Fruit fly (Drosophila melanogaster) whole organism, prepupa: ENCODE measurements around the gene mRpL20.

ENCODE experiments used
- Blimp-1 ChIP-seq: fragments of 200-800 bp; sonication (Bioruptor generic); optimal IDR thresholded peaks from 3 replicates; lab custom pipeline; 2017; ENCODE audit warnings: missing biosample characterization, missing genetic modification characterization, mild to moderate bottlenecking, moderate library complexity, missing genetic modification reagents
- CG10631 ChIP-seq: fragments of 200-800 bp; sonication (Bioruptor generic); optimal IDR thresholded peaks from 2 replicates; lab custom pipeline; 2016; ENCODE audit warnings: missing biosample characterization, missing genetic modification characterization
- CG10669 ChIP-seq: fragments of 200-800 bp; sonication (Bioruptor generic); optimal IDR thresholded peaks from 3 replicates; lab custom pipeline; 2018; ENCODE audit warnings: missing biosample characterization, mild to moderate bottlenecking, missing genetic modification characterization, moderate library complexity
- CG11294 ChIP-seq: fragments of 200-800 bp; sonication (Bioruptor generic); IDR thresholded peaks from 2 replicates; pipeline ENCODE4 v1.3.6; 2022; ENCODE audit warnings: missing biosample characterization, missing genetic modification characterization
- CG11762 ChIP-seq: fragments of 200-800 bp; sonication (Bioruptor generic); optimal IDR thresholded peaks from 3 replicates; lab custom pipeline; 2016; ENCODE audit warnings: missing biosample characterization, missing genetic modification characterization; ENCODE audit not compliant: insufficient read depth
- CG15336 ChIP-seq: fragments of 200-800 bp; sonication (Bioruptor generic); IDR thresholded peaks from 2 replicates; pipeline ENCODE4 v1.3.6; 2022; ENCODE audit warnings: missing biosample characterization, missing genetic modification characterization
- CG16779 ChIP-seq: fragments of 200-800 bp; sonication (Bioruptor generic); optimal IDR thresholded peaks from 3 replicates; lab custom pipeline; 2017; ENCODE audit warnings: missing biosample characterization, mild to moderate bottlenecking, missing genetic modification characterization
- CG31627 ChIP-seq: fragments of 200-800 bp; sonication (Bioruptor generic); optimal IDR thresholded peaks from 3 replicates; lab custom pipeline; 2016; ENCODE audit warnings: missing biosample characterization, missing genetic modification characterization
- CG34406 ChIP-seq: fragments of 200-800 bp; sonication (Bioruptor generic); optimal IDR thresholded peaks from 3 replicates; lab custom pipeline; 2016; ENCODE audit warnings: missing biosample characterization, missing genetic modification characterization
- CG3919 ChIP-seq: fragments of 200-800 bp; sonication (Bioruptor generic); optimal IDR thresholded peaks from 3 replicates; lab custom pipeline; 2016; ENCODE audit warnings: missing biosample characterization, missing genetic modification characterization
- CG4318 ChIP-seq: fragments of 200-800 bp; sonication (Bioruptor generic); optimal IDR thresholded peaks from 3 replicates; lab custom pipeline; 2017; ENCODE audit warnings: missing biosample characterization, mild to moderate bottlenecking, missing genetic modification characterization
- CG6163 ChIP-seq: fragments of 200-800 bp; sonication (Bioruptor generic); IDR thresholded peaks from 3 replicates; pipeline ENCODE4 v1.3.6; 2022; ENCODE audit warnings: missing biosample characterization, missing genetic modification characterization
- CG6792 ChIP-seq: fragments of 200-800 bp; sonication (Bioruptor generic); optimal IDR thresholded peaks from 3 replicates; lab custom pipeline; 2016; ENCODE audit warnings: missing biosample characterization, missing genetic modification characterization
- CG6808 ChIP-seq: fragments of 200-800 bp; sonication (Bioruptor generic); optimal IDR thresholded peaks from 3 replicates; lab custom pipeline; 2017; ENCODE audit warnings: missing biosample characterization, missing genetic modification characterization, mild to moderate bottlenecking, moderate library complexity, missing genetic modification reagents
- CG7368 ChIP-seq: fragments of 200-800 bp; sonication (Bioruptor generic); optimal IDR thresholded peaks from 3 replicates; lab custom pipeline; 2016; ENCODE audit warnings: missing biosample characterization, missing genetic modification characterization
- CG9139 ChIP-seq: fragments of 200-800 bp; sonication (Bioruptor generic); optimal IDR thresholded peaks from 3 replicates; lab custom pipeline; 2017; ENCODE audit warnings: missing biosample characterization, mild to moderate bottlenecking, missing genetic modification characterization
- Eip75B ChIP-seq: fragments of 200-800 bp; sonication (Bioruptor generic); optimal IDR thresholded peaks from 3 replicates; lab custom pipeline; 2016; ENCODE audit warnings: missing biosample characterization, missing genetic modification characterization
- Eip78C ChIP-seq: fragments of 200-800 bp; sonication (Bioruptor generic); peaks from one replicate; lab custom pipeline; 2016; ENCODE audit warnings: missing biosample characterization, missing genetic modification characterization
- Eip93F ChIP-seq: fragments of 200-800 bp; sonication (Bioruptor generic); optimal IDR thresholded peaks from 2 replicates; lab custom pipeline; 2016; ENCODE audit warnings: missing biosample characterization, mild to moderate bottlenecking, missing genetic modification characterization
- Ets21C ChIP-seq: fragments of 200-800 bp; sonication (Bioruptor generic); optimal IDR thresholded peaks from 3 replicates; lab custom pipeline; 2016; ENCODE audit warnings: missing biosample characterization, missing genetic modification characterization
- Ets96B ChIP-seq: fragments of 200-800 bp; optimal IDR thresholded peaks from 2 replicates; lab custom pipeline; 2019; ENCODE audit warnings: missing biosample characterization, mild to moderate bottlenecking, missing genetic modification characterization, moderate library complexity
- Gug ChIP-seq: fragments of 200-800 bp; sonication (Bioruptor generic); IDR thresholded peaks from 2 replicates; pipeline ENCODE4 v1.3.6; 2022; ENCODE audit warnings: missing biosample characterization, missing genetic modification characterization
- Hr38 ChIP-seq: sonication (Bioruptor generic); optimal IDR thresholded peaks from 2 replicates; lab custom pipeline; 2016; ENCODE audit warnings: missing biosample characterization, missing genetic modification characterization
- Hr4 ChIP-seq: fragments of 200-800 bp; sonication (Bioruptor generic); optimal IDR thresholded peaks from 3 replicates; lab custom pipeline; 2016; ENCODE audit warnings: missing biosample characterization, missing genetic modification characterization
- Lpt ChIP-seq: fragments of 200-800 bp; sonication (Bioruptor generic); optimal IDR thresholded peaks from 3 replicates; lab custom pipeline; 2016; ENCODE audit warnings: missing biosample characterization, missing genetic modification characterization
- OdsH ChIP-seq: fragments of 200-800 bp; sonication (Bioruptor generic); optimal IDR thresholded peaks from 3 replicates; lab custom pipeline; 2016; ENCODE audit warnings: missing biosample characterization, missing genetic modification characterization
- Smox ChIP-seq: fragments of 200-800 bp; sonication (Bioruptor generic); optimal IDR thresholded peaks from 3 replicates; lab custom pipeline; 2016; ENCODE audit warnings: missing biosample characterization, missing genetic modification characterization
- Sox102F ChIP-seq: fragments of 200-800 bp; sonication (Bioruptor generic); optimal IDR thresholded peaks from 2 replicates; lab custom pipeline; 2016; ENCODE audit warnings: missing biosample characterization, mild to moderate bottlenecking, missing genetic modification characterization
- Sox14 ChIP-seq: fragments of 200-800 bp; sonication (Bioruptor generic); optimal IDR thresholded peaks from 3 replicates; lab custom pipeline; 2016; ENCODE audit warnings: missing biosample characterization, missing genetic modification characterization
- Sox15 ChIP-seq: fragments of 200-800 bp; sonication (Bioruptor generic); optimal IDR thresholded peaks from 3 replicates; lab custom pipeline; 2016; ENCODE audit warnings: missing biosample characterization, missing genetic modification characterization
- achi ChIP-seq: fragments of 200-800 bp; sonication (Bioruptor generic); optimal IDR thresholded peaks from 3 replicates; lab custom pipeline; 2016; ENCODE audit warnings: missing biosample characterization, missing genetic modification characterization
- acj6 ChIP-seq: fragments of 200-800 bp; sonication (Bioruptor generic); optimal IDR thresholded peaks from 3 replicates; lab custom pipeline; 2016; ENCODE audit warnings: missing biosample characterization, missing genetic modification characterization
- cyc ChIP-seq: fragments of 200-800 bp; sonication (Bioruptor generic); optimal IDR thresholded peaks from 3 replicates; lab custom pipeline; 2016; ENCODE audit warnings: missing biosample characterization, missing genetic modification characterization
- dac ChIP-seq: fragments of 200-800 bp; sonication (Bioruptor generic); optimal IDR thresholded peaks from 2 replicates; lab custom pipeline; 2017; ENCODE audit warnings: missing biosample characterization, mild to moderate bottlenecking, missing genetic modification characterization
- dsx ChIP-seq: fragments of 200-800 bp; optimal IDR thresholded peaks from 3 replicates; lab custom pipeline; 2019; ENCODE audit warnings: missing biosample characterization, mild to moderate bottlenecking, missing genetic modification characterization, moderate library complexity; ENCODE audit not compliant: poor library complexity, severe bottlenecking
- eg ChIP-seq: fragments of 200-800 bp; sonication (Bioruptor generic); IDR thresholded peaks from 3 replicates; pipeline ENCODE4 v1.3.6; 2022; ENCODE audit warnings: missing biosample characterization, missing genetic modification characterization
- fd59A ChIP-seq: fragments of 200-800 bp; sonication (Bioruptor generic); optimal IDR thresholded peaks from 2 replicates; lab custom pipeline; 2017; ENCODE audit warnings: missing biosample characterization, mild to moderate bottlenecking, missing genetic modification characterization, missing genetic modification reagents
- fd85E ChIP-seq: fragments of 200-800 bp; sonication (Bioruptor generic); optimal IDR thresholded peaks from 3 replicates; lab custom pipeline; 2016; ENCODE audit warnings: missing biosample characterization, missing genetic modification characterization
- lz ChIP-seq: fragments of 200-800 bp; sonication (Bioruptor generic); optimal IDR thresholded peaks from 3 replicates; lab custom pipeline; 2016; ENCODE audit warnings: missing biosample characterization, missing genetic modification characterization
- pdm3 ChIP-seq: fragments of 200-800 bp; sonication (Bioruptor generic); optimal IDR thresholded peaks from 3 replicates; lab custom pipeline; 2016; ENCODE audit warnings: missing biosample characterization, missing genetic modification characterization
- salr ChIP-seq, 2 experiments: fragments of 200-800 bp; sonication (Bioruptor generic); optimal IDR thresholded peaks; 3 replicates each; lab custom pipeline; 2016 to 2018; ENCODE audit warnings: missing biosample characterization in 2 of 2, missing genetic modification characterization in 2 of 2, mild to moderate bottlenecking in 1 of 2
- spab ChIP-seq: fragments of 200-800 bp; sonication (Bioruptor generic); optimal IDR thresholded peaks from 2 replicates; lab custom pipeline; 2017; ENCODE audit warnings: missing biosample characterization, mild to moderate bottlenecking, missing genetic modification characterization, missing genetic modification reagents
- ss ChIP-seq, 2 experiments: fragments of 200-800 bp; sonication (Bioruptor generic); optimal IDR thresholded peaks; 2 replicates in 1 of 2; 3 replicates in 1 of 2; lab custom pipeline; 2017 to 2018; ENCODE audit warnings: mild to moderate bottlenecking in 2 of 2, missing biosample characterization in 2 of 2, missing genetic modification characterization in 2 of 2, moderate library complexity in 1 of 2
- svp ChIP-seq: fragments of 200-800 bp; sonication (Bioruptor generic); peaks from one replicate; lab custom pipeline; 2016; ENCODE audit warnings: missing biosample characterization, missing genetic modification characterization
- topi ChIP-seq: fragments of 200-800 bp; sonication (Bioruptor generic); optimal IDR thresholded peaks from 3 replicates; lab custom pipeline; 2016; ENCODE audit warnings: missing biosample characterization, missing genetic modification characterization
- vri ChIP-seq: fragments of 200-800 bp; sonication (Bioruptor generic); optimal IDR thresholded peaks from 3 replicates; lab custom pipeline; 2016; ENCODE audit warnings: missing biosample characterization, mild to moderate bottlenecking, missing genetic modification characterization

mRpL20 gene

dm6 chr3L:13049671-13050070, 32.0 kb upstream of the mRpL20 start (continued):
- TF ChIP-seq ss (GFP tag; optimal IDR thresholded peaks at IDR 0.05; lab: Kevin White, UChicago) (peak; percentile 36 to 41), salr (GFP tag; optimal IDR thresholded peaks at IDR 0.05; lab: Kevin White, UChicago) (peak in 1 of 2 experiments; percentile 11), cyc (GFP tag; lab: Kevin White, UChicago) (no peak), Eip78C (peak; percentile 86), Eip75B (GFP tag; lab: Kevin White, UChicago) (peak; percentile 29), CG10631 (peak; percentile 42), Hr4 (GFP tag; lab: Kevin White, UChicago) (no peak), Sox15 (GFP tag; lab: Kevin White, UChicago) (no peak), achi (GFP tag; lab: Kevin White, UChicago) (peak; percentile 39), CG16779 (tag; lab: Kevin White, UChicago) (no peak), Ets21C (no peak), fd85E (GFP tag; lab: Kevin White, UChicago) (no peak), acj6 (GFP tag; lab: Kevin White, UChicago) (peak; percentile 30), Ets96B (tag; lab: Kevin White, UChicago) (peak; percentile 38), dac (GFP tag; lab: Kevin White, UChicago) (no peak), CG15336 (GFP tag; lab: Robert Waterston, UW) (0 out of 2 replicates have a peak, but pooled peaks have one; percentile 34), Gug (GFP tag; lab: Robert Waterston, UW) (no peak), OdsH (no peak), CG7368 (GFP tag; lab: Kevin White, UChicago) (no peak), CG31627 (GFP tag; lab: Kevin White, UChicago) (no peak), topi (peak; percentile 32), Sox14 (GFP tag; lab: Kevin White, UChicago) (no peak), CG6808 (GFP tag; lab: Kevin White, UChicago) (peak; percentile 55), CG34406 (GFP tag; lab: Kevin White, UChicago) (peak; percentile 3), lz (GFP tag; lab: Kevin White, UChicago) (peak; percentile 22), Eip93F (GFP tag; lab: Kevin White, UChicago) (no peak), Sox102F (peak; percentile 3), CG3919 (GFP tag; lab: Kevin White, UChicago) (peak; percentile 27), CG11762 (GFP tag; lab: Kevin White, UChicago) (no peak), Blimp-1 (GFP tag; lab: Kevin White, UChicago) (no peak), CG10669 (GFP tag; lab: Kevin White, UChicago) (peak; percentile 32), CG4318 (GFP tag; lab: Kevin White, UChicago) (no peak), spab (GFP tag; lab: Kevin White, UChicago) (peak; percentile 37)

dm6 chr3L:13046758-13047157, 29.1 kb upstream of the mRpL20 start, which contains the start of gene CG11279:
Gene CG11279 (plus strand): TSS chr3L:13046977.
- TF ChIP-seq svp (GFP tag; lab: Kevin White, UChicago) (peak; percentile 7), CG7368 (GFP tag; lab: Kevin White, UChicago) (no peak)

- TF ChIP-seq CG11762 (GFP tag; lab: Kevin White, UChicago): no peak
- peak; percentile 29 to 33 for TF ChIP-seq ss (GFP tag; optimal IDR thresholded peaks at IDR 0.05; lab: Kevin White, UChicago)
- TF ChIP-seq CG16779 (tag; lab: Kevin White, UChicago): no peak
- no peak for TF ChIP-seq Eip75B (GFP tag; lab: Kevin White, UChicago)
- no peak for TF ChIP-seq Smox (GFP tag; lab: Kevin White, UChicago)
- peak; percentile 14; the same call in 1 of the 2 replicates for TF ChIP-seq CG15336 (GFP tag; lab: Robert Waterston, UW)
- TF ChIP-seq dac (GFP tag; lab: Kevin White, UChicago): no peak
- TF ChIP-seq fd85E (GFP tag; lab: Kevin White, UChicago): no peak
- TF ChIP-seq Hr38 (GFP tag; lab: Kevin White, UChicago): no peak
- TF ChIP-seq CG31627 (GFP tag; lab: Kevin White, UChicago): no peak
- no peak for TF ChIP-seq Lpt
- TF ChIP-seq dsx (GFP tag; lab: Kevin White, UChicago): peak; percentile 42
- no peak for TF ChIP-seq pdm3 (GFP tag; lab: Kevin White, UChicago)
- no peak for TF ChIP-seq cyc (GFP tag; lab: Kevin White, UChicago)
- TF ChIP-seq lz (GFP tag; lab: Kevin White, UChicago): no peak
- TF ChIP-seq fd59A (GFP tag; lab: Kevin White, UChicago): no peak
- no peak for TF ChIP-seq CG11294
- no peak for TF ChIP-seq CG4318 (GFP tag; lab: Kevin White, UChicago)
- TF ChIP-seq CG34406 (GFP tag; lab: Kevin White, UChicago): no peak
- TF ChIP-seq CG6792 (GFP tag; lab: Kevin White, UChicago): no peak
- TF ChIP-seq CG6163 (GFP tag; lab: Robert Waterston, UW): no peak
- TF ChIP-seq vri: no peak
- TF ChIP-seq CG9139 (GFP tag; lab: Kevin White, UChicago): no peak
- TF ChIP-seq eg (GFP tag; lab: Robert Waterston, UW): 0 out of 3 replicates have a peak, but pooled peaks have one; percentile 12
- no peak for TF ChIP-seq achi (GFP tag; lab: Kevin White, UChicago)
- no peak for TF ChIP-seq Blimp-1 (GFP tag; lab: Kevin White, UChicago)
- TF ChIP-seq CG3919 (GFP tag; lab: Kevin White, UChicago): no peak
Observed at dm6 chr3L:13044335-13044814, 26.7 kb upstream of the mRpL20 start, which contains the start of gene Syx13. Gene Syx13 (plus strand): TSS chr3L:13044434.
